Worm (Caenorhabditis elegans) whole organism, L4/young adult: ENCODE data around the gene Y46H3D.8.

Source experiments
- W03F9.2 ChIP-seq: fragments of 150-350 bp; optimal IDR thresholded peaks from 2 replicates; lab custom pipeline; 2014; ENCODE audit warnings: missing biosample characterization, missing genetic modification characterization
- dao-5 ChIP-seq: sonication (generic microtip); optimal IDR thresholded peaks from 2 replicates; lab custom pipeline; 2016; ENCODE audit warnings: missing genotype, missing genetic modification characterization, moderate library complexity, missing compliant biosample characterization
- him-1 ChIP-seq: sonication (generic microtip); optimal IDR thresholded peaks from 2 replicates; lab custom pipeline; 2016; ENCODE audit warnings: missing genotype, missing genetic modification reagents, missing genetic modification characterization, missing compliant biosample characterization

DNA sequence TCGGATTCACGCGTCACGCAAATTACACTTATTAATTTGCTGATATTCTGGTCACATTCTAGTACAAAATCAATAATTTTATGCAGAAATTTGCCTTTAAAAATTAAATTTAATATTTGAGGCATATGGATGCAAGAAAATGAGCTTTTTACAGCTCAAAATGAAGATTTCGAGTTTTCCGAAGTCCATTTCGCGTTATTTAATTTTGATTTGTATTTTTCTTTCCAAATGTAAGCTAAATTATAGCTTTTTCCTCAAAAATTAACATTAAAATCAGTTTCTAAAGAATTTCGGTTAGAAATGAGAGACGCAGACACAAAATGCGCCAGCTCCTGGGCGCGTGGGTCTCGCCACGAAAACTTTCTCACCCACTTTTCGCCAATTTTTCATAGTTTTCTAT is 44.1 kb downstream of the Y46H3D.8 start, which contains the start of gene F16B4.6:
- TF ChIP-seq dao-5 (tag; lab: Kevin White, UChicago) (no peak), him-1 (tag; lab: Kevin White, UChicago) (no peak), W03F9.2 (tag; lab: Kevin White, UChicago) (no peak)
